Fruit fly (Drosophila melanogaster) Kc167 (cell line): ENCODE measurements around the gene DIP-epsilon.

Experiments used
- Myc ChIP-seq: fragments of >200 bp; optimal IDR thresholded peaks from 2 replicates; lab custom pipeline; 2017; ENCODE audit warnings: missing external identifiers
- Sin3A ChIP-seq: fragments of >200 bp; optimal IDR thresholded peaks from 2 replicates; lab custom pipeline; 2018; ENCODE audit warnings: missing external identifiers
- h ChIP-seq: fragments of >200 bp; optimal IDR thresholded peaks from 3 replicates; lab custom pipeline; 2018; ENCODE audit warnings: missing external identifiers
- insv ChIP-seq: fragments of >200 bp; optimal IDR thresholded peaks from 3 replicates; lab custom pipeline; 2018; ENCODE audit warnings: missing external identifiers
- psq ChIP-seq: fragments of >200 bp; optimal IDR thresholded peaks from 2 replicates; lab custom pipeline; 2017; ENCODE audit warnings: missing external identifiers
- ttk ChIP-seq: sonication (Bioruptor generic); optimal IDR thresholded peaks from 2 replicates; lab custom pipeline; 2017; ENCODE audit warnings: missing external identifiers

The DIP-epsilon gene

dm6 chr2L:6340222-6340725 lies 70.9 kb downstream of the DIP-epsilon start:
- TF ChIP-seq Myc, result no peak
- no peak for TF ChIP-seq insv
- TF ChIP-seq psq (lab: Kevin White, UChicago), result no peak
- no peak for TF ChIP-seq h (lab: Kevin White, UChicago)
- no peak for TF ChIP-seq ttk (lab: Kevin White, UChicago)
- no peak for TF ChIP-seq Sin3A (lab: Kevin White, UChicago)

dm6 chr2L:6339010-6339897 lies 71.9 kb downstream of the DIP-epsilon start:
- TF ChIP-seq ttk (lab: Kevin White, UChicago), result no peak
- TF ChIP-seq psq (lab: Kevin White, UChicago), result no peak
- TF ChIP-seq Sin3A (lab: Kevin White, UChicago), result no peak
- TF ChIP-seq h (lab: Kevin White, UChicago), result no peak
- no peak for TF ChIP-seq insv
- no peak for TF ChIP-seq Myc

- TF ChIP-seq insv, result no peak
- no peak for TF ChIP-seq psq (lab: Kevin White, UChicago)
- TF ChIP-seq Myc, result no peak
- TF ChIP-seq h (lab: Kevin White, UChicago), result no peak
- no peak for TF ChIP-seq ttk (lab: Kevin White, UChicago)
- no peak for TF ChIP-seq Sin3A (lab: Kevin White, UChicago)
Observed at dm6 chr2L:6338367-6338975, 72.7 kb downstream of the DIP-epsilon start, which contains the start of the genes Pez and Cpr. Gene Pez (minus strand): TSS chr2L:6338671. Gene Cpr (plus strand): TSS chr2L:6338836.

- TF ChIP-seq ttk (lab: Kevin White, UChicago) (no peak), insv (no peak), h (lab: Kevin White, UChicago) (no peak)
Observed at dm6 chr2L:6337843-6338366, 73.2 kb downstream of the DIP-epsilon start.
